Worm (Caenorhabditis elegans): Measurements from ENCODE around the gene dpy-22.
A peak's percentile ranks its signal among the peaks of the same experiment; 100 is the strongest.

dpy-22 gene

ce11 chrX:9798530-9798929 is 23.5 kb downstream of the dpy-22 start, which contains the start of gene F36G3.3 (continued):
- TF ChIP-seq F49E8.2 (tag; optimal IDR thresholded peaks at IDR 0.05; ENCODE audit: insufficient read depth) = no peak
- TF ChIP-seq ztf-3 (GFP tag; optimal IDR thresholded peaks at IDR 0.05) = no peak
- no peak for TF ChIP-seq nhr-179 (tag; optimal IDR thresholded peaks at IDR 0.05)
- TF ChIP-seq tbx-9 (tag; optimal IDR thresholded peaks at IDR 0.05; ENCODE audit: borderline replicate concordance) = no peak

ce11 chrX:9796063-9796462 is 26.0 kb downstream of the dpy-22 start:
- TF ChIP-seq nhr-80 (tag; optimal IDR thresholded peaks at IDR 0.05) (no peak), cebp-1 (GFP tag; IDR thresholded peaks at IDR 0.05) (no peak), cebp-1 (tag; optimal IDR thresholded peaks at IDR 0.05) (no peak)

- no peak for TF ChIP-seq egl-18 (GFP tag; IDR thresholded peaks at IDR 0.05)
- no peak for TF ChIP-seq bed-1 (GFP tag; IDR thresholded peaks at IDR 0.05)
- no peak for TF ChIP-seq lin-40 (tag; optimal IDR thresholded peaks at IDR 0.05)
- no peak for TF ChIP-seq nhr-80 (tag; optimal IDR thresholded peaks at IDR 0.05)
- no peak for TF ChIP-seq Y95B8A.8 (GFP tag; IDR thresholded peaks at IDR 0.05)
- no peak for TF ChIP-seq F49E8.2 (tag; optimal IDR thresholded peaks at IDR 0.05; ENCODE audit: insufficient read depth)
- no peak for TF ChIP-seq mcd-1 (GFP tag; IDR thresholded peaks at IDR 0.05)
- no peak for TF ChIP-seq F52B5.7 (tag; optimal IDR thresholded peaks at IDR 0.05)
- no peak for TF ChIP-seq nhr-27 (tag; optimal IDR thresholded peaks at IDR 0.05)
- TF ChIP-seq ceh-91 (GFP tag; IDR thresholded peaks at IDR 0.05) = no peak
Observed at ce11 chrX:9795579-9795978, 26.5 kb downstream of the dpy-22 start.

- TF ChIP-seq rec-8 (tag; optimal IDR thresholded peaks at IDR 0.05) (no peak), let-526 (GFP tag; IDR thresholded peaks at IDR 0.05) (no peak), lsl-1 (GFP tag; optimal IDR thresholded peaks at IDR 0.05) (no peak)
Observed at ce11 chrX:9794173-9794572, 27.9 kb downstream of the dpy-22 start, which contains the start of gene F36G3.2. F36G3.2 (minus strand) TSS chrX:9794273.

- TF ChIP-seq nhr-80 (tag; optimal IDR thresholded peaks at IDR 0.05) (peak; percentile 2), F57A8.1 (GFP tag; optimal IDR thresholded peaks at IDR 0.05) (no peak)
Observed at ce11 chrX:9789110-9789509, 33.0 kb downstream of the dpy-22 start, which contains the start of gene F36G3.1. F36G3.1 (minus strand) TSS chrX:9789210.

ce11 chrX:9785865-9786264 is 36.2 kb downstream of the dpy-22 start:
- no peak for TF ChIP-seq sdz-38 (tag; optimal IDR thresholded peaks at IDR 0.05)
- TF ChIP-seq lin-35 (GFP tag; optimal IDR thresholded peaks at IDR 0.05) = no peak
- no peak for TF ChIP-seq K11D2.4 (GFP tag; IDR thresholded peaks at IDR 0.05)
- no peak for TF ChIP-seq F52B5.7 (tag; optimal IDR thresholded peaks at IDR 0.05)
- no peak for TF ChIP-seq ceh-91 (GFP tag; IDR thresholded peaks at IDR 0.05)
- no peak for TF ChIP-seq rec-8 (tag; optimal IDR thresholded peaks at IDR 0.05)
- TF ChIP-seq aptf-3 (GFP tag; IDR thresholded peaks at IDR 0.05) = no peak
- no peak for TF ChIP-seq lir-1 (GFP tag; conservative IDR thresholded peaks at IDR 0.05)
- no peak for TF ChIP-seq D2030.7 (GFP tag; IDR thresholded peaks at IDR 0.05)
- no peak for TF ChIP-seq dpff-1 (tag; optimal IDR thresholded peaks at IDR 0.05)
- TF ChIP-seq attf-5 (GFP tag; optimal IDR thresholded peaks at IDR 0.05) = no peak
- TF ChIP-seq dpl-1 (GFP tag; optimal IDR thresholded peaks at IDR 0.05) = no peak
- no peak for TF ChIP-seq B0019.2 (GFP tag; conservative IDR thresholded peaks at IDR 0.05)
- no peak for TF ChIP-seq nhr-27 (tag; optimal IDR thresholded peaks at IDR 0.05)
- TF ChIP-seq lin-54 (GFP tag; optimal IDR thresholded peaks at IDR 0.05) = no peak
- no peak for TF ChIP-seq cebp-1 (GFP tag; IDR thresholded peaks at IDR 0.05)
- no peak for TF ChIP-seq cebp-1 (tag; optimal IDR thresholded peaks at IDR 0.05)
- no peak for TF ChIP-seq attf-6 (GFP tag; IDR thresholded peaks at IDR 0.05)
- TF ChIP-seq egl-44 (GFP tag; IDR thresholded peaks at IDR 0.05) = no peak
- no peak for TF ChIP-seq sptf-2 (GFP tag; optimal IDR thresholded peaks at IDR 0.05)
- TF ChIP-seq dox-1 (GFP tag; IDR thresholded peaks at IDR 0.05) = no peak
